Fruit fly (Drosophila melanogaster): ENCODE data around the gene CG31816.

dm6 chr2L:16528493-16528892 is 13.9 kb upstream of the CG31816 start:
- TF ChIP-seq CG4496 (GFP tag; IDR thresholded peaks at IDR 0.05) (no peak), CG34367 (tag; optimal IDR thresholded peaks at IDR 0.05) (no peak), D1 (tag; optimal IDR thresholded peaks at IDR 0.05) (no peak), Pif1B (GFP tag; optimal IDR thresholded peaks at IDR 0.05) (no peak), CG8301 (tag; optimal IDR thresholded peaks at IDR 0.05) (no peak), CG14655 (GFP tag; optimal IDR thresholded peaks at IDR 0.05) (no peak), CG15710 (tag; optimal IDR thresholded peaks at IDR 0.05) (no peak), gl (tag; optimal IDR thresholded peaks at IDR 0.05) (no peak), EcR (GFP tag; optimal IDR thresholded peaks at IDR 0.05) (no peak), CG12605 (GFP tag; IDR thresholded peaks at IDR 0.05) (no peak), CG8159 (tag; optimal IDR thresholded peaks at IDR 0.05) (no peak), CG32121 (GFP tag; IDR thresholded peaks at IDR 0.05) (no peak)
